Worm (Caenorhabditis elegans) whole organism, mixed stage, embryonic: Measurements from ENCODE around the gene unc-46.

ENCODE experiments used
- M03D4.4 ChIP-seq: sonication (generic microtip); optimal IDR thresholded peaks from 2 replicates; lab custom pipeline; 2017; ENCODE audit warnings: mild to moderate bottlenecking, missing genetic modification characterization, missing compliant biosample characterization
- bed-3 ChIP-seq: fragments of 200-800 bp; sonication (Bioruptor generic); optimal IDR thresholded peaks from 3 replicates; lab custom pipeline; 2018; ENCODE audit warnings: mild to moderate bottlenecking, missing genetic modification characterization, moderate library complexity, missing compliant biosample characterization
- blmp-1 ChIP-seq: fragments of 150-350 bp; optimal IDR thresholded peaks from 2 replicates; lab custom pipeline; 2014; ENCODE audit warnings: missing biosample characterization, missing genetic modification characterization
- ceh-39 ChIP-seq: fragments of 150-350 bp; optimal IDR thresholded peaks from 2 replicates; lab custom pipeline; 2014; ENCODE audit warnings: missing biosample characterization, missing genetic modification characterization
- ceh-43 ChIP-seq: fragments of 200-800 bp; sonication (Bioruptor generic); optimal IDR thresholded peaks from 2 replicates; lab custom pipeline; 2018; ENCODE audit warnings: mild to moderate bottlenecking, missing genetic modification characterization, moderate library complexity, missing compliant biosample characterization
- ceh-83 ChIP-seq: fragments of 200-800 bp; sonication (Bioruptor generic); optimal IDR thresholded peaks from 2 replicates; lab custom pipeline; 2018; ENCODE audit warnings: mild to moderate bottlenecking, missing genetic modification characterization, missing compliant biosample characterization
- ces-1 ChIP-seq: fragments of 150-350 bp; optimal IDR thresholded peaks from 2 replicates; lab custom pipeline; 2014; ENCODE audit warnings: missing biosample characterization, missing genetic modification reagents, missing genetic modification characterization
- cnd-1 ChIP-seq: fragments of 200-800 bp; sonication (Bioruptor generic); optimal IDR thresholded peaks from 2 replicates; lab custom pipeline; 2018; ENCODE audit warnings: mild to moderate bottlenecking, missing genetic modification characterization, missing compliant biosample characterization
- drap-1 ChIP-seq: fragments of 200-800 bp; sonication (Bioruptor generic); optimal IDR thresholded peaks from 3 replicates; lab custom pipeline; 2018; ENCODE audit warnings: mild to moderate bottlenecking, missing genetic modification characterization, missing compliant biosample characterization
- flh-1 ChIP-seq: fragments of 200-800 bp; sonication (Bioruptor generic); optimal IDR thresholded peaks from 2 replicates; lab custom pipeline; 2018; ENCODE audit warnings: mild to moderate bottlenecking, missing genetic modification characterization, moderate library complexity, missing compliant biosample characterization
- ham-2 ChIP-seq: fragments of 200-800 bp; sonication (Bioruptor generic); optimal IDR thresholded peaks from 2 replicates; lab custom pipeline; 2018; ENCODE audit warnings: mild to moderate bottlenecking, missing genetic modification characterization, missing compliant biosample characterization
- hlh-1 ChIP-seq: fragments of 150-350 bp; optimal IDR thresholded peaks from 2 replicates; lab custom pipeline; 2014; ENCODE audit warnings: missing biosample characterization, missing genetic modification reagents, missing genetic modification characterization
- lin-13 ChIP-seq: fragments of 150-350 bp; optimal IDR thresholded peaks from 2 replicates; lab custom pipeline; 2014; ENCODE audit warnings: missing biosample characterization, missing genetic modification characterization
- lin-32 ChIP-seq: fragments of 200-800 bp; sonication (Bioruptor generic); optimal IDR thresholded peaks from 2 replicates; lab custom pipeline; 2018; ENCODE audit warnings: mild to moderate bottlenecking, missing genetic modification characterization, missing compliant biosample characterization
- lsy-2 ChIP-seq: fragments of 150-350 bp; optimal IDR thresholded peaks from 2 replicates; lab custom pipeline; 2014; ENCODE audit warnings: missing biosample characterization, missing genetic modification characterization
- mab-5 ChIP-seq: fragments of 150-350 bp; optimal IDR thresholded peaks from 2 replicates; lab custom pipeline; 2014; ENCODE audit warnings: missing biosample characterization, missing genetic modification characterization
- mep-1 ChIP-seq: fragments of 150-350 bp; optimal IDR thresholded peaks from 2 replicates; lab custom pipeline; 2017; ENCODE audit warnings: missing biosample characterization, missing genetic modification reagents, missing genetic modification characterization, inconsistent platforms
- mls-2 ChIP-seq: sonication (generic microtip); optimal IDR thresholded peaks from 2 replicates; lab custom pipeline; 2016; ENCODE audit warnings: mild to moderate bottlenecking, missing genetic modification characterization, moderate library complexity, missing compliant biosample characterization
- nhr-12 ChIP-seq: fragments of 150-350 bp; optimal IDR thresholded peaks from 2 replicates; lab custom pipeline; 2014; ENCODE audit warnings: missing biosample characterization, missing genetic modification characterization
- nhr-2 ChIP-seq: fragments of 150-350 bp; optimal IDR thresholded peaks from 2 replicates; lab custom pipeline; 2014; ENCODE audit warnings: missing biosample characterization, missing genetic modification characterization
- nhr-237 ChIP-seq: fragments of 150-350 bp; optimal IDR thresholded peaks from 2 replicates; lab custom pipeline; 2014; ENCODE audit warnings: missing biosample characterization, missing genetic modification characterization
- nhr-28 ChIP-seq: fragments of 150-350 bp; optimal IDR thresholded peaks from 2 replicates; lab custom pipeline; 2014; ENCODE audit warnings: missing biosample characterization, missing genetic modification characterization
- nhr-76 ChIP-seq: sonication (generic microtip); optimal IDR thresholded peaks from 2 replicates; lab custom pipeline; 2017; ENCODE audit warnings: missing biosample characterization, missing genetic modification characterization
- pha-4 ChIP-seq: fragments of 150-350 bp; optimal IDR thresholded peaks from 2 replicates; lab custom pipeline; 2018; ENCODE audit warnings: missing biosample characterization, missing genetic modification reagents, missing genetic modification characterization
- sem-2 ChIP-seq: fragments of 200-800 bp; sonication (Bioruptor generic); optimal IDR thresholded peaks from 2 replicates; lab custom pipeline; 2018; ENCODE audit warnings: mild to moderate bottlenecking, missing genetic modification characterization, missing compliant biosample characterization
- snpc-4 ChIP-seq: fragments of 150-350 bp; optimal IDR thresholded peaks from 2 replicates; lab custom pipeline; 2014; ENCODE audit warnings: missing biosample characterization, missing genetic modification characterization
- sptf-1 ChIP-seq: sonication (generic microtip); optimal IDR thresholded peaks from 2 replicates; lab custom pipeline; 2017; ENCODE audit warnings: mild to moderate bottlenecking, missing genetic modification characterization, moderate library complexity, missing compliant biosample characterization
- unc-120 ChIP-seq: sonication (generic microtip); optimal IDR thresholded peaks from 2 replicates; lab custom pipeline; 2017; ENCODE audit warnings: missing genetic modification characterization, missing compliant biosample characterization; ENCODE audit not compliant: poor library complexity, severe bottlenecking
- unc-39 ChIP-seq: fragments of 150-350 bp; optimal IDR thresholded peaks from 2 replicates; lab custom pipeline; 2014; ENCODE audit warnings: missing biosample characterization, missing genetic modification characterization
- unc-62 ChIP-seq: fragments of 150-350 bp; optimal IDR thresholded peaks from 2 replicates; lab custom pipeline; 2014; ENCODE audit warnings: missing biosample characterization, missing genetic modification reagents, missing genetic modification characterization
- zip-8 ChIP-seq: fragments of 150-350 bp; optimal IDR thresholded peaks from 2 replicates; lab custom pipeline; 2014; ENCODE audit warnings: missing biosample characterization, missing genetic modification characterization
- ztf-11 ChIP-seq: fragments of 150-350 bp; optimal IDR thresholded peaks from 2 replicates; lab custom pipeline; 2014; ENCODE audit warnings: missing biosample characterization, missing genetic modification characterization

unc-46 gene

DNA sequence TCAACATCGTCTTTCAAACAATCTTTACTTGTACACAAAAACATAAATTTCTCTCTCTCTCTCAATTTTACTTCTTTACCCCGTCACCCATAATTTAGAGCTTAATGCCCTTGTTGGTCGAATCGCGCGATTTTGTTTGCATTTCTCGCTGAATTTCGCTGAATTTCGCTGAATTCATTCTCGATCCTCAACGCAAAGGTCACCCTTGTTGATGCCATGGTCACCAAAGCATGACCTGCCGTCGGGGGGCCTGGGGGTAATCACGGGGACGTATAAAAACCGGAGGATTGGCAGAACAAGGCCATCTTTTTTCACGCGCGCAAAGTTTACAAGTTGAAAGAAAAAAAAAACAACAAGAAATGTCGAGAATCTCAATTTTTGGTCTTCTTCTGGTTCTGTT is 31.2 kb upstream of the unc-46 start, which contains the start of gene F14F9.8:
F14F9.8 (plus strand) TSS at position 301 of the 400 bp plus-strand sequence.
- TF ChIP-seq unc-39 (tag; lab: Kevin White, UChicago) (no peak), mab-5 (tag; lab: Kevin White, UChicago) (no peak), flh-1 (GFP tag; lab: Kevin White, UChicago) (no peak), unc-120 (no peak), mls-2 (tag; lab: Kevin White, UChicago) (no peak), unc-62 (GFP tag; lab: Kevin White, UChicago) (no peak), bed-3 (no peak), ces-1 (GFP tag; lab: Kevin White, UChicago) (no peak), nhr-28 (tag; lab: Kevin White, UChicago) (no peak), zip-8 (tag; lab: Kevin White, UChicago) (no peak)

DNA sequence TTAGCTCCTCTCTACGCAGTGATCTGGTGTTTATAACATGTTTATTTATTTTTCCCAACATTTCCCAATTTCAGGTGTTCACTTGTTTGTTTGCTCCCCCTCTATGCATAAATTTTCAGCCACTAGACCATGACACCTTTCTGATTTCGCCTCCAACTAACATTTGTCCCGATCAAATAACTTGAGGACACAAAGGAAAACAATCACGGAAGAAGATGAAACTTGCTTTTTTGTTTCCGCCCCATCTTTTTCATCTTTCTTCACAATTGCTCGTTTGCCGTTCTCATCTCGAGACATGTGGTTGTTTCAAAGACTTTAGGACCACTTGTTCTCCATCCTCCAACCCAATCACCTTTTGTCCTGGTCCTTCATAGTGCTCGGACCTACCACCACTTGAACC is 28.0 kb upstream of the unc-46 start, which contains the start of gene F14F9.5:
F14F9.5 (plus strand) TSS at position 301 of the 400 bp plus-strand sequence.
- TF ChIP-seq hlh-1 (tag; lab: Kevin White, UChicago) (no peak), ceh-39 (tag; lab: Kevin White, UChicago) (no peak)

DNA sequence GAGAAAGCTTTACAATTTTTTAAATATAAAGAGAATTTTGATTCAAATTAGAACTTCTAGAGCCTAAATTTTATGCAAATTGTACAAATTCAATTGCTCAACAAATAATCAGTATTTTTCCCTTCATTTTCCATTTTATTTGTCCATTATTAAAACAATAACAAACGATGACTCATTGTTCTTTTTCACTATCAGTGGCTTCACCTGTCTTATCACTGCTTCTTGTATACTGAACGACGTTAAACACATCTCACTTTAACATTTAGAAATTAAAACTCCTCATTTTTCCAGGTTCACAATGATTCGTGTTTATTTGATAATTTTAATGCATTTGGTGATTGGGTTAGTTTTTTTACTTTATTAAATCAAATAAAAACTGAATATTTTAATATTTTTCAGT is 20.9 kb upstream of the unc-46 start, which contains the start of gene sid-1:
sid-1 (plus strand) TSS at position 292 of the 400 bp plus-strand sequence.
- no peak for TF ChIP-seq nhr-237 (tag; lab: Kevin White, UChicago)
- no peak for TF ChIP-seq lin-32 (GFP tag; lab: Kevin White, UChicago)
- TF ChIP-seq lsy-2: no peak
- TF ChIP-seq mep-1: no peak
- TF ChIP-seq hlh-1 (tag; lab: Kevin White, UChicago): no peak
- TF ChIP-seq ceh-39 (tag; lab: Kevin White, UChicago): no peak
- TF ChIP-seq ztf-11 (tag; lab: Kevin White, UChicago): no peak
- no peak for TF ChIP-seq unc-62 (GFP tag; lab: Kevin White, UChicago)
- TF ChIP-seq unc-120: no peak
- no peak for TF ChIP-seq nhr-76 (tag; lab: Kevin White, UChicago)
- no peak for TF ChIP-seq unc-39 (tag; lab: Kevin White, UChicago)
- no peak for TF ChIP-seq nhr-2
- TF ChIP-seq M03D4.4: no peak
- no peak for TF ChIP-seq bed-3
- no peak for TF ChIP-seq cnd-1 (tag; lab: Kevin White, UChicago)
- no peak for TF ChIP-seq lin-13 (tag; lab: Kevin White, UChicago)
- TF ChIP-seq mab-5 (tag; lab: Kevin White, UChicago): no peak

DNA sequence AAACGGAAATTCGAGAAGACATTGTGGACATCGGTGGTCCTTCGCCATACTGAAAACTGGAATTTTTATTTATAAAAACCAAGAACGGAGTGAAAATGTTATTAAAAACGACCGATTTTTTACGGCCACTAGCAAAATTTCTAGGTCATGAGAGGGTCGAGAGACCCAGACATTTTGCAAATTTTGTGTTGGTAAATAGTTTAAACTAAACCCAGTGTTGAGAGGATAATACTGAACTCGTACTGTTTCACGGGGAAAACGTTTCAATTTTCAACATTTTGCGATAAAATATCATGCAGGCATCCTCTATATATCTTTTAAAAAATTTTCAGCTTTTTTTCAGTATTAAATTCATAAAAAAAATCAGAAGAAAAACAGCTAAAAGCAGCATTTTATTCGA is 20.3 kb upstream of the unc-46 start, which contains the start of gene C04F5.9:
C04F5.9 (minus strand) TSS at position 101 of the 400 bp plus-strand sequence.
- TF ChIP-seq pha-4 (tag; lab: Kevin White, UChicago): no peak
- TF ChIP-seq zip-8 (tag; lab: Kevin White, UChicago): no peak
- no peak for TF ChIP-seq lin-13 (tag; lab: Kevin White, UChicago)
- no peak for TF ChIP-seq unc-62 (GFP tag; lab: Kevin White, UChicago)
- TF ChIP-seq bed-3: no peak
- TF ChIP-seq, all 35 proteins: peak for 0

DNA sequence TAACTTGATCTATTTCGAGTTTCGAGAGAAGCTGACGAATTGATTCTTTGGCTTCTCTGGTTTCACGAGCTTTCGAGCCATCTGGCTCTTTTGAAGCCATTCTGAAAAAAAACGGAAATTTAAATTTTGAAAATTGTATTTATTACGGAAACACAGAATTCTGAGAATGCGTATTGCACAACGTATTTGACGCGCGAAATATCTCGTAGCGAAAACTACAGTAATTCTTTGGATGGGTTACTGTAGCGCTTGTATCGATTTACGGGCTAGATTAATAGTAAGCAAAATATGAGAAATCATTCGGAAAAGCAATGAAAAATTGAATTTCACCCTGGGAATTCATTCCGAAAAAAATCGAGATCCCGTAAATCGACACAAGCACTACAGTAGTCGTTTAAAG is 14.8 kb upstream of the unc-46 start, which contains the start of gene C04F5.8:
C04F5.8 (minus strand) TSS at position 101 of the 400 bp plus-strand sequence.
- TF ChIP-seq pha-4 (tag; lab: Kevin White, UChicago): no peak
- no peak for TF ChIP-seq ceh-39 (tag; lab: Kevin White, UChicago)
- TF ChIP-seq mep-1: no peak
- TF ChIP-seq drap-1 (GFP tag; lab: Kevin White, UChicago): no peak
- no peak for TF ChIP-seq nhr-237 (tag; lab: Kevin White, UChicago)
- no peak for TF ChIP-seq nhr-2
- TF ChIP-seq lsy-2: no peak
- no peak for TF ChIP-seq flh-1 (GFP tag; lab: Kevin White, UChicago)
- no peak for TF ChIP-seq ceh-43 (GFP tag; lab: Kevin White, UChicago)
- no peak for TF ChIP-seq ces-1 (GFP tag; lab: Kevin White, UChicago)
- no peak for TF ChIP-seq ceh-83 (GFP tag; lab: Kevin White, UChicago)
- TF ChIP-seq bed-3: no peak
- TF ChIP-seq nhr-12 (tag; lab: Kevin White, UChicago): no peak
- no peak for TF ChIP-seq ham-2 (GFP tag; lab: Kevin White, UChicago)
- TF ChIP-seq snpc-4: no peak

DNA sequence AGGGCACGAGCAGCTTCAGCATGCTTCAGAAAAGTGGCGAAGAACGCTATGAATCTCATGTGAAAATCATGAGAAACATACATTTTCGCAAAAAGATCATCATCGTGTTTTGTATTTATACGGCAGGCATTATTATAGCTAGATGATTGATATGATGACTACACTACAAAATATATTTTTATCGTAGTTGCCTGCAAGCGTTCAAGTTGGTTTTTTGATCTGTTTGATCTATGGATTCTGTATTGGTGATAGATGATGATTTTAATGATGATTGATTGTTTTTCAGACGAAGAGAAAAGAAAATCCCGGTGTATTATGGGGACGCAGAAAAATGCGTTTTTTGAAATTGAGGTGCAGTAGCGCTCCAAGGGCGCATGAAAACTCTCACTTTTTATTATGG is 11.9 kb upstream of the unc-46 start, which contains the start of gene ugt-63:
ugt-63 (minus strand) TSS at position 89 of the 400 bp plus-strand sequence.
- TF ChIP-seq blmp-1 (no peak), nhr-76 (tag; lab: Kevin White, UChicago) (no peak), flh-1 (GFP tag; lab: Kevin White, UChicago) (no peak), nhr-237 (tag; lab: Kevin White, UChicago) (no peak), lsy-2 (no peak), lin-13 (tag; lab: Kevin White, UChicago) (no peak), drap-1 (GFP tag; lab: Kevin White, UChicago) (no peak), ces-1 (GFP tag; lab: Kevin White, UChicago) (no peak), mls-2 (tag; lab: Kevin White, UChicago) (no peak), ztf-11 (tag; lab: Kevin White, UChicago) (no peak), zip-8 (tag; lab: Kevin White, UChicago) (no peak), snpc-4 (no peak), sptf-1 (no peak), mep-1 (no peak), nhr-2 (no peak), sem-2 (no peak), unc-62 (GFP tag; lab: Kevin White, UChicago) (no peak), ceh-83 (GFP tag; lab: Kevin White, UChicago) (no peak)
